Worm (Caenorhabditis elegans) whole organism, L1 larva: ENCODE results near the gene nlp-68.

Experiments used
- C16A3.4 ChIP-seq: fragments of 150-350 bp; optimal IDR thresholded peaks from 2 replicates; lab custom pipeline; 2014; ENCODE audit warnings: missing biosample characterization, missing genetic modification characterization
- C34B4.2 ChIP-seq: sonication (generic microtip); optimal IDR thresholded peaks from 2 replicates; lab custom pipeline; 2017; ENCODE audit warnings: mild to moderate bottlenecking, missing genetic modification characterization, missing compliant biosample characterization
- alr-1 ChIP-seq: fragments of 200-800 bp; sonication (Bioruptor generic); optimal IDR thresholded peaks from 2 replicates; lab custom pipeline; 2018; ENCODE audit warnings: borderline replicate concordance, mild to moderate bottlenecking, missing genetic modification characterization, missing compliant biosample characterization
- aly-2 ChIP-seq: fragments of 150-350 bp; optimal IDR thresholded peaks from 2 replicates; lab custom pipeline; 2014; ENCODE audit warnings: missing biosample characterization, missing genetic modification characterization
- ama-1 ChIP-seq: fragments of 150-350 bp; optimal IDR thresholded peaks from 2 replicates; lab custom pipeline; 2014
- blmp-1 ChIP-seq: fragments of 150-350 bp; optimal IDR thresholded peaks from 2 replicates; lab custom pipeline; 2014; ENCODE audit warnings: missing biosample characterization, missing genetic modification characterization
- ceh-63 ChIP-seq: fragments of 200-800 bp; sonication (Bioruptor generic); optimal IDR thresholded peaks from 2 replicates; lab custom pipeline; 2018; ENCODE audit warnings: mild to moderate bottlenecking, missing genetic modification characterization, missing compliant biosample characterization
- ceh-8 ChIP-seq: fragments of 200-800 bp; sonication (Bioruptor generic); optimal IDR thresholded peaks from 2 replicates; lab custom pipeline; 2018; ENCODE audit warnings: mild to moderate bottlenecking, missing genetic modification characterization, moderate library complexity, missing compliant biosample characterization
- ceh-82 ChIP-seq, 3 experiments: fragments of 150-350 bp in 1 of 3; sonication (generic microtip) in 2 of 3; optimal IDR thresholded peaks; 2 replicates each; lab custom pipeline; 2014 to 2017; ENCODE audit warnings: missing biosample characterization in 3 of 3, missing genetic modification characterization in 3 of 3
- efl-1 ChIP-seq, 4 experiments: fragments of 150-350 bp; optimal IDR thresholded peaks in 3 of 4; peaks in 1 of 4; 1 replicate in 1 of 4; 2 replicates in 3 of 4; lab custom pipeline; 2014; ENCODE audit warnings: missing biosample characterization in 2 of 4, missing genetic modification characterization in 2 of 4, missing genetic modification reagents in 2 of 4
- egl-13 ChIP-seq: sonication (generic microtip); optimal IDR thresholded peaks from 2 replicates; lab custom pipeline; 2016; ENCODE audit warnings: missing genotype, missing genetic modification reagents, missing genetic modification characterization, missing compliant biosample characterization
- elt-3 ChIP-seq, 6 experiments: fragments of 150-350 bp in 1 of 6; sonication (generic microtip); optimal IDR thresholded peaks; 2 replicates each; lab custom pipeline; 2017 to 2018; ENCODE audit warnings: missing biosample characterization in 6 of 6, missing genetic modification characterization in 6 of 6, inconsistent platforms in 1 of 6
- ets-5 ChIP-seq: fragments of 200-800 bp; sonication (Bioruptor generic); IDR thresholded peaks from 2 replicates; pipeline ENCODE4 v1.3.6; 2022; ENCODE audit warnings: missing genetic modification characterization, missing compliant biosample characterization
- fkh-8 ChIP-seq: sonication (generic microtip); optimal IDR thresholded peaks from 2 replicates; lab custom pipeline; 2016; ENCODE audit warnings: mild to moderate bottlenecking, missing genetic modification characterization, missing compliant biosample characterization
- fos-1 ChIP-seq: fragments of 150-350 bp; optimal IDR thresholded peaks from 2 replicates; lab custom pipeline; 2014; ENCODE audit warnings: missing biosample characterization, missing genetic modification characterization
- hpl-2 ChIP-seq: fragments of 150-350 bp; optimal IDR thresholded peaks from 2 replicates; lab custom pipeline; 2014; ENCODE audit warnings: missing biosample characterization, missing genetic modification reagents, missing genetic modification characterization
- isw-1 ChIP-seq: fragments of 200-800 bp; sonication (Bioruptor generic); IDR thresholded peaks from 2 replicates; pipeline ENCODE4 v1.3.6; 2022; ENCODE audit warnings: missing genetic modification characterization, missing compliant biosample characterization
- lin-14 ChIP-seq: fragments of 200-800 bp; sonication (Bioruptor generic); optimal IDR thresholded peaks from 2 replicates; lab custom pipeline; 2018; ENCODE audit warnings: mild to moderate bottlenecking, missing genetic modification characterization, moderate library complexity, missing compliant biosample characterization
- lin-35 ChIP-seq, 2 experiments: fragments of 150-350 bp; optimal IDR thresholded peaks; 2 replicates each; lab custom pipeline; 2014; ENCODE audit warnings: missing biosample characterization in 2 of 2, missing genetic modification characterization in 2 of 2, missing genetic modification reagents in 2 of 2
- lin-39 ChIP-seq: fragments of 150-350 bp; optimal IDR thresholded peaks from 2 replicates; lab custom pipeline; 2014; ENCODE audit warnings: missing biosample characterization, missing genetic modification reagents, missing genetic modification characterization
- lir-3 ChIP-seq: sonication (generic microtip); optimal IDR thresholded peaks from 2 replicates; lab custom pipeline; 2016; ENCODE audit warnings: mild to moderate bottlenecking, missing genetic modification characterization, moderate library complexity, missing compliant biosample characterization; ENCODE audit not compliant: poor library complexity
- lsy-2 ChIP-seq, 2 experiments: fragments of 150-350 bp; optimal IDR thresholded peaks; 2 replicates each; lab custom pipeline; 2014; ENCODE audit warnings: missing biosample characterization in 2 of 2, missing genetic modification characterization in 2 of 2
- mab-9 ChIP-seq: fragments of 200-800 bp; sonication (Bioruptor generic); IDR thresholded peaks from 2 replicates; pipeline ENCODE4 v1.3.6; 2022; ENCODE audit warnings: missing genetic modification reagents, missing genetic modification characterization, missing compliant biosample characterization
- mef-2 ChIP-seq: fragments of 150-350 bp; optimal IDR thresholded peaks from 2 replicates; lab custom pipeline; 2014; ENCODE audit warnings: missing biosample characterization, missing genetic modification characterization
- nhr-12 ChIP-seq: sonication (generic microtip); optimal IDR thresholded peaks from 2 replicates; lab custom pipeline; 2017; ENCODE audit warnings: missing biosample characterization, missing genetic modification characterization
- nhr-20 ChIP-seq: sonication (generic microtip); optimal IDR thresholded peaks from 2 replicates; lab custom pipeline; 2016; ENCODE audit warnings: mild to moderate bottlenecking, missing genetic modification characterization, missing compliant biosample characterization
- nhr-237 ChIP-seq: fragments of 150-350 bp; optimal IDR thresholded peaks from 2 replicates; lab custom pipeline; 2014; ENCODE audit warnings: missing biosample characterization, missing genetic modification characterization
- nhr-28 ChIP-seq: fragments of 150-350 bp; optimal IDR thresholded peaks from 2 replicates; lab custom pipeline; 2014; ENCODE audit warnings: missing biosample characterization, missing genetic modification characterization
- nhr-76 ChIP-seq: sonication (generic microtip); optimal IDR thresholded peaks from 2 replicates; lab custom pipeline; 2017; ENCODE audit warnings: missing biosample characterization, missing genetic modification characterization
- nhr-77 ChIP-seq: fragments of 150-350 bp; optimal IDR thresholded peaks from 2 replicates; lab custom pipeline; 2014; ENCODE audit warnings: missing biosample characterization, missing genetic modification characterization
- nhr-84 ChIP-seq: sonication (generic microtip); optimal IDR thresholded peaks from 2 replicates; lab custom pipeline; 2017; ENCODE audit warnings: missing biosample characterization, missing genetic modification characterization
- nhr-85 ChIP-seq: sonication (generic microtip); peaks from one replicate; lab custom pipeline; 2016; ENCODE audit warnings: missing genetic modification characterization, inconsistent platforms, missing compliant biosample characterization
- nhr-90 ChIP-seq: sonication (generic microtip); optimal IDR thresholded peaks from 2 replicates; lab custom pipeline; 2016; ENCODE audit warnings: mild to moderate bottlenecking, missing genetic modification characterization, missing compliant biosample characterization; ENCODE audit not compliant: poor library complexity
- pag-3 ChIP-seq: sonication (generic microtip); optimal IDR thresholded peaks from 2 replicates; lab custom pipeline; 2017; ENCODE audit warnings: missing genetic modification characterization, mild to moderate bottlenecking, missing compliant biosample characterization, antibody characterized with exemption, borderline replicate concordance; ENCODE audit not compliant: insufficient read depth
- pqm-1 ChIP-seq: sonication (generic microtip); optimal IDR thresholded peaks from 3 replicates; lab custom pipeline; 2017; ENCODE audit warnings: missing biosample characterization, missing genetic modification characterization
- rnt-1 ChIP-seq: sonication (generic microtip); optimal IDR thresholded peaks from 2 replicates; lab custom pipeline; 2016; ENCODE audit warnings: mild to moderate bottlenecking, missing genetic modification characterization, moderate library complexity, missing compliant biosample characterization
- skn-1 ChIP-seq: fragments of 150-350 bp; optimal IDR thresholded peaks from 2 replicates; lab custom pipeline; 2014; ENCODE audit warnings: missing biosample characterization, missing genetic modification characterization
- snu-23 ChIP-seq: sonication (generic microtip); optimal IDR thresholded peaks from 2 replicates; lab custom pipeline; 2016; ENCODE audit warnings: missing genetic modification characterization, missing compliant biosample characterization
- sptf-1 ChIP-seq: fragments of 150-350 bp; optimal IDR thresholded peaks from 2 replicates; lab custom pipeline; 2014; ENCODE audit warnings: missing biosample characterization, missing genetic modification characterization
- swsn-7 ChIP-seq: sonication (generic microtip); optimal IDR thresholded peaks from 2 replicates; lab custom pipeline; 2016; ENCODE audit warnings: missing genetic modification characterization, missing compliant biosample characterization
- unc-62 ChIP-seq: fragments of 150-350 bp; optimal IDR thresholded peaks from 2 replicates; lab custom pipeline; 2014; ENCODE audit warnings: missing biosample characterization, missing genetic modification reagents, missing genetic modification characterization
- unc-98 ChIP-seq: fragments of 200-800 bp; sonication (Bioruptor generic); IDR thresholded peaks from 2 replicates; pipeline ENCODE4 v1.3.6; 2022; ENCODE audit warnings: missing genetic modification characterization, missing compliant biosample characterization
- vab-15 ChIP-seq: sonication (generic microtip); optimal IDR thresholded peaks from 2 replicates; lab custom pipeline; 2017; ENCODE audit warnings: missing genotype, mild to moderate bottlenecking, missing genetic modification characterization, missing compliant biosample characterization
- zag-1 ChIP-seq: fragments of 150-350 bp; optimal IDR thresholded peaks from 2 replicates; lab custom pipeline; 2014; ENCODE audit warnings: missing biosample characterization, missing genetic modification characterization
- zip-4 ChIP-seq: fragments of 200-800 bp; sonication (Bioruptor generic); optimal IDR thresholded peaks from 2 replicates; lab custom pipeline; 2018; ENCODE audit warnings: mild to moderate bottlenecking, missing genetic modification characterization, moderate library complexity, missing compliant biosample characterization

The nlp-68 gene

ce11 chrIII:10525927-10526326 is 13.0 kb downstream of the nlp-68 start (continued):
- peak; percentile 39 for TF ChIP-seq pag-3 (tag; lab: Kevin White, UChicago)
- peak; percentile 53 for TF ChIP-seq snu-23
- no peak for TF ChIP-seq nhr-85
- TF ChIP-seq nhr-76 (tag; lab: Kevin White, UChicago), result no peak
- peak in 1 of 2 experiments; percentile 23 for TF ChIP-seq lin-35 (GFP tag; optimal IDR thresholded peaks at IDR 0.05; lab: Kevin White, UChicago)
- no peak for TF ChIP-seq zag-1
- TF ChIP-seq, all 84 proteins: peak for 15

DNA sequence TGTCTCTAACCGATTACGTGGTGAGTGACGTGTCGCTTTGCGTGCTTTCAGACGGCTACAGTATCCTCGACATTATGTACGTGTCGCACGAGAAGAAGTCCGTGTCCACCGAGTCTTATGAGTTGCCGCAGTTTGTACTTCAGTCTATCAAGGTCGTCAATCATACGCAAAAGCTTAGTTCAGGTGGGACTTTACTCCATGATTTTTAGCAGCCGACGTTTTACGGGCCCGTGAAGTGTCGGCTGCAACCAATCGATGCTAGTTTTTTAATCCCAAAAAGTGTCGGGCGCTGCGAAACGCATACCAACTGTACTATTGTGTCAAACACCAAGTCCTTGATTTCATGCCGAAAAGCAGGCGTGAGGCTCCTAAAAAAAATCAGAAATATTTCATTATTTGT is 14.1 kb downstream of the nlp-68 start:
- TF ChIP-seq lsy-2 (tag; optimal IDR thresholded peaks at IDR 0.05; lab: Kevin White, UChicago) (no peak), unc-62 (no peak), zag-1 (no peak), efl-1 (optimal IDR thresholded peaks at IDR 0.05; lab: Kevin White, UChicago) (no peak), efl-1 (GFP tag; optimal IDR thresholded peaks at IDR 0.05 in 1 of 2; lab: Kevin White, UChicago) (no peak), C16A3.4 (tag; lab: Kevin White, UChicago) (no peak), pqm-1 (no peak), aly-2 (no peak), lir-3 (tag; lab: Kevin White, UChicago) (no peak), nhr-77 (tag; lab: Kevin White, UChicago) (no peak), ets-5 (GFP tag; lab: Robert Waterston, UW) (no peak), vab-15 (tag; lab: Kevin White, UChicago) (no peak), hpl-2 (GFP tag; lab: Kevin White, UChicago) (no peak), nhr-28 (tag; lab: Kevin White, UChicago) (no peak), blmp-1 (tag; lab: Kevin White, UChicago) (no peak), ceh-82 (tag; optimal IDR thresholded peaks at IDR 0.05; lab: Kevin White, UChicago) (no peak), nhr-12 (no peak), isw-1 (GFP tag; lab: Robert Waterston, UW) (no peak), fos-1 (tag; lab: Kevin White, UChicago) (no peak), ceh-8 (GFP tag; lab: Kevin White, UChicago) (no peak)
- TF ChIP-seq, all 84 proteins: peak for 0

- TF ChIP-seq nhr-84 (tag; lab: Kevin White, UChicago), result no peak
- TF ChIP-seq ceh-63 (GFP tag; lab: Kevin White, UChicago), result no peak
- no peak for TF ChIP-seq ceh-8 (GFP tag; lab: Kevin White, UChicago)
- no peak for TF ChIP-seq C34B4.2
- TF ChIP-seq fos-1 (tag; lab: Kevin White, UChicago), result no peak
- TF ChIP-seq sptf-1 (tag; lab: Kevin White, UChicago), result no peak
- no peak for TF ChIP-seq lin-14 (GFP tag; lab: Kevin White, UChicago)
- no peak for TF ChIP-seq mef-2
Observed at ce11 chrIII:10523025-10523424, 15.9 kb downstream of the nlp-68 start.

- TF ChIP-seq skn-1 (no peak), egl-13 (tag; lab: Kevin White, UChicago) (no peak), hpl-2 (GFP tag; lab: Kevin White, UChicago) (no peak), swsn-7 (no peak), lin-35 (GFP tag; optimal IDR thresholded peaks at IDR 0.05; lab: Kevin White, UChicago) (no peak), pag-3 (tag; lab: Kevin White, UChicago) (no peak), sptf-1 (tag; lab: Kevin White, UChicago) (no peak), ama-1 (no peak)
Observed at ce11 chrIII:10521219-10521618, 17.7 kb downstream of the nlp-68 start.

DNA sequence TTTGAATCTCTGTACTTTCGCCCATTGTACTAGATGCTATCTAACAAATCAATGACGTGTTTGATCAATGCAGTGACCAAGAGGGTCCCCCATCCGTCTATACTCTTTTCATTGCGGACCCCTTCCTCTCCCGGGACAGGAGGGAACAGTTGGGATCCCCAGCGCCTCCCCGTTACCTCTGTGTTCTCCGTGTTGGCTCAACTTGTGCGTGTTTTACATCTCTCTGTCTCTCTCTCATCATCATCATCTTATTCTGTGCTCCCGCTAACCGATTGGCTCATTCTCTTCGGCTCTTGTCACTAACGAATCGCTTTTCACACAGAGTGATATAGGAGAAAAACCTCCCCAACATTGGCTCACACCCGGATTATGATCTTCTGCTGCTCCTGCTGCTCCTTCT is 18.4 kb downstream of the nlp-68 start, which contains the start of gene unc-49:
Gene unc-49, plus strand, starts transcription at position 240 of the 400 bp plus-strand sequence.
- TF ChIP-seq nhr-20 (peak; percentile 1), mef-2 (no peak), lin-39 (tag; lab: Kevin White, UChicago) (no peak), rnt-1 (tag; lab: Kevin White, UChicago) (peak; percentile 34), nhr-237 (no peak), C16A3.4 (tag; lab: Kevin White, UChicago) (no peak), nhr-12 (no peak), snu-23 (peak; percentile 18), alr-1 (no peak), nhr-90 (tag; lab: Kevin White, UChicago) (no peak), unc-98 (no peak), ceh-82 (tag; optimal IDR thresholded peaks at IDR 0.05; lab: Kevin White, UChicago) (no peak), zip-4 (GFP tag; lab: Kevin White, UChicago) (no peak), nhr-84 (tag; lab: Kevin White, UChicago) (no peak), aly-2 (no peak), elt-3 (tag; optimal IDR thresholded peaks at IDR 0.05; lab: Kevin White, UChicago) (no peak), fkh-8 (tag; lab: Kevin White, UChicago) (no peak), mab-9 (GFP tag; lab: Robert Waterston, UW) (no peak)
